Fruit fly (Drosophila melanogaster) whole organism, embryonic: ENCODE data around the gene sowi.
A peak's percentile ranks its signal among the peaks of the same experiment; 100 is the strongest.

Experiments
- Abd-B ChIP-seq: fragments of 200-800 bp; sonication (Bioruptor generic); optimal IDR thresholded peaks from 2 replicates; lab custom pipeline; 2018; ENCODE audit warnings: missing biosample characterization, mild to moderate bottlenecking, missing genetic modification characterization, moderate library complexity
- BtbVII ChIP-seq: fragments of 200-800 bp; sonication (Bioruptor generic); optimal IDR thresholded peaks from 3 replicates; lab custom pipeline; 2017; ENCODE audit warnings: missing biosample characterization, mild to moderate bottlenecking, missing genetic modification characterization
- CG11504 ChIP-seq: fragments of 200-800 bp; sonication (Bioruptor generic); optimal IDR thresholded peaks from 3 replicates; lab custom pipeline; 2019; ENCODE audit warnings: missing biosample characterization, mild to moderate bottlenecking, missing genetic modification characterization, moderate library complexity
- CG11695 ChIP-seq: fragments of 200-800 bp; sonication (Bioruptor generic); IDR thresholded peaks from 3 replicates; pipeline ENCODE4 v1.3.6; 2022; ENCODE audit warnings: missing biosample characterization, missing genetic modification characterization
- CG12155 ChIP-seq: fragments of 200-800 bp; sonication (Bioruptor generic); optimal IDR thresholded peaks from 3 replicates; lab custom pipeline; 2016; ENCODE audit warnings: missing biosample characterization, missing genetic modification characterization
- CG12219 ChIP-seq: fragments of 200-800 bp; sonication (Bioruptor generic); optimal IDR thresholded peaks from 3 replicates; lab custom pipeline; 2018; ENCODE audit warnings: missing biosample characterization, mild to moderate bottlenecking, missing genetic modification characterization
- CG12744 ChIP-seq: fragments of 200-800 bp; sonication (Bioruptor generic); optimal IDR thresholded peaks from 2 replicates; lab custom pipeline; 2016; ENCODE audit warnings: missing biosample characterization, missing genetic modification characterization
- CG14710 ChIP-seq: fragments of 200-800 bp; sonication (Bioruptor generic); optimal IDR thresholded peaks from 3 replicates; lab custom pipeline; 2019; ENCODE audit warnings: missing biosample characterization, mild to moderate bottlenecking, missing genetic modification characterization, moderate library complexity
- CG16779 ChIP-seq: fragments of 200-800 bp; sonication (Bioruptor generic); IDR thresholded peaks from 2 replicates; pipeline ENCODE4 v1.3.6; 2022; ENCODE audit warnings: missing biosample characterization, missing genetic modification characterization
- CG17802 ChIP-seq: fragments of 200-800 bp; sonication (Bioruptor generic); optimal IDR thresholded peaks from 2 replicates; lab custom pipeline; 2018; ENCODE audit warnings: missing biosample characterization, mild to moderate bottlenecking, missing genetic modification characterization, moderate library complexity
- CG18011 ChIP-seq: fragments of 200-800 bp; sonication (Bioruptor generic); optimal IDR thresholded peaks from 2 replicates; lab custom pipeline; 2017; ENCODE audit warnings: missing biosample characterization, missing genetic modification characterization, mild to moderate bottlenecking, moderate library complexity, missing genotype
- CG2116 ChIP-seq: fragments of 200-800 bp; sonication (Bioruptor generic); optimal IDR thresholded peaks from 3 replicates; lab custom pipeline; 2018; ENCODE audit warnings: missing biosample characterization, mild to moderate bottlenecking, missing genetic modification characterization
- CG2120 ChIP-seq: fragments of 200-800 bp; sonication (Bioruptor generic); optimal IDR thresholded peaks from 3 replicates; lab custom pipeline; 2016; ENCODE audit warnings: missing biosample characterization, missing genetic modification characterization
- CG31365 ChIP-seq: fragments of 200-800 bp; sonication (Bioruptor generic); optimal IDR thresholded peaks from 2 replicates; lab custom pipeline; 2018; ENCODE audit warnings: missing biosample characterization, mild to moderate bottlenecking, missing genetic modification characterization
- CG4282 ChIP-seq: fragments of 200-800 bp; sonication (Bioruptor generic); optimal IDR thresholded peaks from 2 replicates; lab custom pipeline; 2016; ENCODE audit warnings: missing biosample characterization, missing genetic modification characterization
- CG8089 ChIP-seq: fragments of 200-800 bp; sonication (Bioruptor generic); optimal IDR thresholded peaks from 3 replicates; lab custom pipeline; 2016; ENCODE audit warnings: missing biosample characterization, missing genetic modification characterization
- CG8478 ChIP-seq: fragments of >200 bp; optimal IDR thresholded peaks from 2 replicates; lab custom pipeline; 2018
- CoRest ChIP-seq: fragments of 200-800 bp; sonication (Bioruptor generic); optimal IDR thresholded peaks from 3 replicates; lab custom pipeline; 2018; ENCODE audit warnings: missing biosample characterization, mild to moderate bottlenecking, missing genetic modification characterization, moderate library complexity
- D19B ChIP-seq: fragments of 200-800 bp; sonication (Bioruptor generic); optimal IDR thresholded peaks from 2 replicates; lab custom pipeline; 2017; ENCODE audit warnings: missing biosample characterization, mild to moderate bottlenecking, missing genetic modification characterization
- E2f2 ChIP-seq: fragments of 200-800 bp; sonication (Bioruptor generic); IDR thresholded peaks from 2 replicates; pipeline ENCODE4 v1.3.6; 2022; ENCODE audit warnings: missing biosample characterization, missing genetic modification characterization
- ERR ChIP-seq: fragments of 200-800 bp; sonication (Bioruptor generic); optimal IDR thresholded peaks from 2 replicates; lab custom pipeline; 2016; ENCODE audit warnings: missing biosample characterization, missing genetic modification characterization
- Fer2 ChIP-seq: fragments of 200-800 bp; sonication (Bioruptor generic); optimal IDR thresholded peaks from 2 replicates; lab custom pipeline; 2018; ENCODE audit warnings: missing biosample characterization, mild to moderate bottlenecking, missing genetic modification characterization, moderate library complexity
- Hsf ChIP-seq: fragments of 200-800 bp; sonication (Bioruptor generic); optimal IDR thresholded peaks from 3 replicates; lab custom pipeline; 2016; ENCODE audit warnings: missing biosample characterization, missing genetic modification characterization
- Lim3 ChIP-seq: fragments of 200-800 bp; sonication (Bioruptor generic); IDR thresholded peaks from 2 replicates; pipeline ENCODE4 v1.3.6; 2022; ENCODE audit warnings: missing biosample characterization, missing genetic modification characterization
- MESR4 ChIP-seq: fragments of 200-800 bp; sonication (Bioruptor generic); optimal IDR thresholded peaks from 2 replicates; lab custom pipeline; 2018; ENCODE audit warnings: missing biosample characterization, mild to moderate bottlenecking, missing genetic modification characterization, moderate library complexity
- Mad ChIP-seq: fragments of 200-800 bp; sonication (Bioruptor generic); optimal IDR thresholded peaks from 2 replicates; lab custom pipeline; 2016; ENCODE audit warnings: missing biosample characterization, missing genetic modification characterization
- NFAT ChIP-seq: fragments of 200-800 bp; sonication (Bioruptor generic); IDR thresholded peaks from 2 replicates; pipeline ENCODE4 v1.3.6; 2022; ENCODE audit warnings: missing biosample characterization, missing genetic modification characterization
- Trl ChIP-seq, 3 experiments: fragments of >200 bp in 2 of 3; fragments of 200-800 bp in 1 of 3; sonication (Bioruptor generic) in 1 of 3; optimal IDR thresholded peaks; 2 replicates in 1 of 3; 3 replicates in 2 of 3; lab custom pipeline; 2016 to 2017; ENCODE audit warnings: missing biosample characterization in 1 of 3, missing genetic modification characterization in 1 of 3
- Xrp1 ChIP-seq: fragments of 200-800 bp; sonication (Bioruptor generic); IDR thresholded peaks from 2 replicates; pipeline ENCODE4 v1.3.6; 2022; ENCODE audit warnings: missing biosample characterization, missing genetic modification characterization
- al ChIP-seq: fragments of 200-800 bp; sonication (Bioruptor generic); IDR thresholded peaks from 2 replicates; pipeline ENCODE4 v1.3.6; 2022; ENCODE audit warnings: missing biosample characterization, missing genetic modification characterization
- chinmo ChIP-seq: fragments of 200-800 bp; sonication (Bioruptor generic); IDR thresholded peaks from 4 replicates; pipeline ENCODE4 v1.3.6; 2022; ENCODE audit warnings: missing biosample characterization, missing genetic modification characterization; ENCODE audit not compliant: partially characterized antibody
- chn ChIP-seq: fragments of 200-800 bp; sonication (Bioruptor generic); optimal IDR thresholded peaks from 2 replicates; lab custom pipeline; 2016; ENCODE audit warnings: missing biosample characterization, missing genetic modification characterization
- dmrt11E ChIP-seq: fragments of 200-800 bp; sonication (Bioruptor generic); optimal IDR thresholded peaks from 3 replicates; lab custom pipeline; 2018; ENCODE audit warnings: missing biosample characterization, mild to moderate bottlenecking, missing genetic modification characterization, moderate library complexity
- fd64A ChIP-seq: fragments of 200-800 bp; sonication (Bioruptor generic); optimal IDR thresholded peaks from 3 replicates; lab custom pipeline; 2018; ENCODE audit warnings: missing biosample characterization, mild to moderate bottlenecking, missing genetic modification characterization
- fd96Cb ChIP-seq: fragments of 200-800 bp; sonication (Bioruptor generic); optimal IDR thresholded peaks from 2 replicates; lab custom pipeline; 2018; ENCODE audit warnings: missing biosample characterization, mild to moderate bottlenecking, missing genetic modification characterization, moderate library complexity
- fu2 ChIP-seq: fragments of 200-800 bp; sonication (Bioruptor generic); optimal IDR thresholded peaks from 2 replicates; lab custom pipeline; 2016; ENCODE audit warnings: missing biosample characterization, missing genetic modification characterization
- gem ChIP-seq: fragments of 200-800 bp; sonication (Bioruptor generic); optimal IDR thresholded peaks from 2 replicates; lab custom pipeline; 2019; ENCODE audit warnings: missing biosample characterization, mild to moderate bottlenecking, missing genetic modification characterization, moderate library complexity
- hb ChIP-seq: fragments of 200-800 bp; sonication (Bioruptor generic); IDR thresholded peaks from 3 replicates; pipeline ENCODE4 v1.3.6; 2022; ENCODE audit warnings: missing biosample characterization, missing genetic modification characterization; ENCODE audit not compliant: partially characterized antibody
- mld ChIP-seq: fragments of 200-800 bp; sonication (Bioruptor generic); IDR thresholded peaks from 3 replicates; pipeline ENCODE4 v1.3.6; 2022; ENCODE audit warnings: missing biosample characterization, missing genetic modification characterization; ENCODE audit not compliant: partially characterized antibody
- nerfin-2 ChIP-seq: fragments of 200-800 bp; sonication (Bioruptor generic); IDR thresholded peaks from 2 replicates; pipeline ENCODE4 v1.3.6; 2022; ENCODE audit warnings: missing biosample characterization, missing genetic modification characterization; ENCODE audit not compliant: partially characterized antibody
- run ChIP-seq: fragments of 200-800 bp; sonication (Bioruptor generic); optimal IDR thresholded peaks from 3 replicates; lab custom pipeline; 2018; ENCODE audit warnings: missing biosample characterization, mild to moderate bottlenecking, missing genetic modification characterization
- schlank ChIP-seq: fragments of 200-800 bp; sonication (Bioruptor generic); optimal IDR thresholded peaks from 2 replicates; lab custom pipeline; 2018; ENCODE audit warnings: missing biosample characterization, mild to moderate bottlenecking, missing genetic modification characterization
- seq ChIP-seq: fragments of 200-800 bp; sonication (Bioruptor generic); IDR thresholded peaks from 2 replicates; pipeline ENCODE4 v1.3.6; 2022; ENCODE audit warnings: missing biosample characterization, missing genetic modification characterization
- slou ChIP-seq: fragments of 200-800 bp; sonication (Bioruptor generic); optimal IDR thresholded peaks from 3 replicates; lab custom pipeline; 2016; ENCODE audit warnings: missing biosample characterization, missing genetic modification characterization
- tio ChIP-seq: fragments of 200-800 bp; sonication (Bioruptor generic); optimal IDR thresholded peaks from 2 replicates; lab custom pipeline; 2017; ENCODE audit warnings: missing biosample characterization, missing genetic modification characterization, inconsistent platforms
- tup ChIP-seq: fragments of 200-800 bp; sonication (Bioruptor generic); optimal IDR thresholded peaks from 2 replicates; lab custom pipeline; 2016; ENCODE audit warnings: missing biosample characterization, mild to moderate bottlenecking, missing genetic modification characterization, moderate library complexity
- usp ChIP-seq: fragments of >200 bp; optimal IDR thresholded peaks from 2 replicates; lab custom pipeline; 2017; ENCODE audit warnings: missing biosample characterization, missing genetic modification characterization
- wdn ChIP-seq: fragments of 200-800 bp; sonication (Bioruptor generic); IDR thresholded peaks from 2 replicates; pipeline ENCODE4 v1.3.6; 2022; ENCODE audit warnings: missing biosample characterization, missing genetic modification characterization

The sowi gene

dm6 chr3R:6657278-6658246, 29.9 kb upstream of the sowi start, which contains the start of the genes CG1307 and twr (continued):
- TF ChIP-seq wdn (GFP tag; lab: Robert Waterston, UW) (0 out of 2 replicates have a peak, but pooled peaks have one; percentile 6), BtbVII (GFP tag; lab: Kevin White, UChicago) (no peak), NFAT (peak; percentile 48), CG12155 (GFP tag; lab: Kevin White, UChicago) (peak; percentile 27), gem (tag; lab: Kevin White, UChicago) (no peak), fd64A (no peak), hb (GFP tag; lab: Robert Waterston, UW) (no peak), nerfin-2 (GFP tag; lab: Robert Waterston, UW) (no peak), Abd-B (GFP tag; lab: Kevin White, UChicago) (no peak), CG8089 (GFP tag; lab: Kevin White, UChicago) (no peak), chinmo (GFP tag; lab: Robert Waterston, UW) (no peak), slou (GFP tag; lab: Kevin White, UChicago) (no peak), CG2116 (GFP tag; lab: Kevin White, UChicago) (peak; percentile 55), CG14710 (tag; lab: Kevin White, UChicago) (peak; percentile 98), chn (GFP tag; lab: Kevin White, UChicago) (no peak), CG8478 (no peak), CG31365 (tag; lab: Kevin White, UChicago) (no peak), al (peak; percentile 13; the same call in 1 of the 2 replicates), D19B (peak; percentile 26), CG12744 (GFP tag; lab: Kevin White, UChicago) (no peak), tup (GFP tag; lab: Kevin White, UChicago) (no peak), CG2120 (peak; percentile 7), Trl (optimal IDR thresholded peaks at IDR 0.05; lab: Kevin White, UChicago) (no peak), Trl (GFP tag; optimal IDR thresholded peaks at IDR 0.05; lab: Kevin White, UChicago) (no peak), Fer2 (peak; percentile 50), CoRest (tag; lab: Kevin White, UChicago) (peak; percentile 74), tio (GFP tag; lab: Kevin White, UChicago) (no peak), Lim3 (GFP tag; lab: Robert Waterston, UW) (no peak), CG12219 (GFP tag; lab: Kevin White, UChicago) (no peak), MESR4 (peak; percentile 85), fu2 (GFP tag; lab: Kevin White, UChicago) (no peak), CG16779 (GFP tag; lab: Robert Waterston, UW) (no peak), CG4282 (no peak), Hsf (GFP tag; lab: Kevin White, UChicago) (no peak), seq (no peak), run (tag; lab: Kevin White, UChicago) (no peak), Mad (GFP tag; lab: Kevin White, UChicago) (peak; percentile 7), CG11504 (no peak), CG11695 (GFP tag; lab: Robert Waterston, UW) (0 out of 3 replicates have a peak, but pooled peaks have one; percentile 9), ERR (no peak), dmrt11E (peak; percentile 46), fd96Cb (tag; lab: Kevin White, UChicago) (peak; percentile 20), usp (GFP tag; lab: Kevin White, UChicago) (no peak), Xrp1 (GFP tag; lab: Robert Waterston, UW) (peak; percentile 51; the same call in 1 of the 2 replicates), CG17802 (tag; lab: Kevin White, UChicago) (peak; percentile 13), schlank (tag; lab: Kevin White, UChicago) (no peak), CG18011 (GFP tag; lab: Kevin White, UChicago) (no peak), mld (no peak), E2f2 (GFP tag; lab: Robert Waterston, UW) (peak; percentile 81)
